Worm (Caenorhabditis elegans): ENCODE measurements around the gene srt-15.

srt-15 gene

ce11 chrV:3038058-3038457, 23.9 kb downstream of the srt-15 start:
- TF ChIP-seq hlh-6 (tag; optimal IDR thresholded peaks at IDR 0.05) = no peak

- no peak for TF ChIP-seq syd-9 (tag; optimal IDR thresholded peaks at IDR 0.05)
- no peak for TF ChIP-seq tbx-7 (tag; optimal IDR thresholded peaks at IDR 0.05)
- no peak for TF ChIP-seq nhr-232 (tag; optimal IDR thresholded peaks at IDR 0.05)
- TF ChIP-seq pha-2 (tag; optimal IDR thresholded peaks at IDR 0.05) = no peak
- TF ChIP-seq K02D7.2 (tag; optimal IDR thresholded peaks at IDR 0.05) = no peak
- TF ChIP-seq zip-5 (tag; optimal IDR thresholded peaks at IDR 0.05) = no peak
Measured at ce11 chrV:3034236-3034635, 27.7 kb downstream of the srt-15 start, which contains the start of gene srw-8. Gene srw-8, minus strand, starts transcription at chrV:3034336.

- no peak for TF ChIP-seq C38D4.7 (GFP tag; optimal IDR thresholded peaks at IDR 0.05)
- TF ChIP-seq pha-4 (tag; optimal IDR thresholded peaks at IDR 0.05) = no peak
- TF ChIP-seq ceh-18 (tag; optimal IDR thresholded peaks at IDR 0.05) = no peak
- TF ChIP-seq sox-4 (tag; optimal IDR thresholded peaks at IDR 0.05) = no peak
- TF ChIP-seq lim-6 (tag; optimal IDR thresholded peaks at IDR 0.05) = no peak
- no peak for TF ChIP-seq fkh-10 (GFP tag; optimal IDR thresholded peaks at IDR 0.05)
- TF ChIP-seq pat-9 (tag; optimal IDR thresholded peaks at IDR 0.05) = no peak
- no peak for TF ChIP-seq hlh-15 (tag; optimal IDR thresholded peaks at IDR 0.05)
- TF ChIP-seq sdc-2 (tag; optimal IDR thresholded peaks at IDR 0.05) = no peak
- no peak for TF ChIP-seq elt-2 (tag; optimal IDR thresholded peaks at IDR 0.05)
Measured at ce11 chrV:3032343-3032742, 29.6 kb downstream of the srt-15 start, which contains the start of gene irld-38. Gene irld-38, minus strand, starts transcription at chrV:3032443.

- no peak for TF ChIP-seq pqm-1 (tag; optimal IDR thresholded peaks at IDR 0.05)
- TF ChIP-seq hlh-15 (tag; optimal IDR thresholded peaks at IDR 0.05) = no peak
- no peak for TF ChIP-seq ceh-14 (tag; optimal IDR thresholded peaks at IDR 0.05)
- TF ChIP-seq pat-9 (tag; optimal IDR thresholded peaks at IDR 0.05) = no peak
- no peak for TF ChIP-seq zip-5 (tag; optimal IDR thresholded peaks at IDR 0.05)
- TF ChIP-seq hlh-8 (tag; optimal IDR thresholded peaks at IDR 0.05) = no peak
- TF ChIP-seq lin-11 (tag; optimal IDR thresholded peaks at IDR 0.05) = no peak
- TF ChIP-seq unc-3 (GFP tag; conservative IDR thresholded peaks at IDR 0.05) = no peak
- TF ChIP-seq unc-3 (tag; optimal IDR thresholded peaks at IDR 0.05) = no peak
- TF ChIP-seq ceh-45 (GFP tag; IDR thresholded peaks at IDR 0.05) = no peak
- no peak for TF ChIP-seq hlh-30 (tag; optimal IDR thresholded peaks at IDR 0.05; ENCODE audit: insufficient read depth)
- TF ChIP-seq fax-1 (tag; optimal IDR thresholded peaks at IDR 0.05) = no peak
Measured at ce11 chrV:3028205-3028604, 33.8 kb downstream of the srt-15 start, which contains the start of gene asp-7. Gene asp-7, plus strand, starts transcription at chrV:3028285.

ce11 chrV:3024274-3024673, 37.7 kb downstream of the srt-15 start, which contains the start of gene asp-8:
Gene asp-8, plus strand, starts transcription at chrV:3024549.
- TF ChIP-seq mec-3 (tag; optimal IDR thresholded peaks at IDR 0.05; ENCODE audit: borderline replicate concordance) = no peak
- TF ChIP-seq lim-6 (tag; optimal IDR thresholded peaks at IDR 0.05) = no peak
- TF ChIP-seq Y22D7AL.16 (tag; optimal IDR thresholded peaks at IDR 0.05) = no peak
- no peak for TF ChIP-seq lin-11 (tag; optimal IDR thresholded peaks at IDR 0.05)
- no peak for TF ChIP-seq fkh-6 (tag; optimal IDR thresholded peaks at IDR 0.05)
- no peak for TF ChIP-seq ahr-1 (tag; optimal IDR thresholded peaks at IDR 0.05)
- TF ChIP-seq ceh-34 (tag; optimal IDR thresholded peaks at IDR 0.05) = no peak
- TF ChIP-seq fax-1 (tag; optimal IDR thresholded peaks at IDR 0.05) = no peak
- no peak for TF ChIP-seq ama-1 (optimal IDR thresholded peaks at IDR 0.05)
- no peak for TF ChIP-seq unc-86 (tag; optimal IDR thresholded peaks at IDR 0.05)
- no peak for TF ChIP-seq pros-1 (tag; optimal IDR thresholded peaks at IDR 0.05)
- no peak for TF ChIP-seq ceh-48 (tag; optimal IDR thresholded peaks at IDR 0.05)

Measured in whole organism, late embryonic.